Fruit fly (Drosophila melanogaster) S2 (cell line): ENCODE data around the gene Yif1.

ENCODE experiments used
- CG8478 ChIP-seq: fragments of >200 bp; optimal IDR thresholded peaks from 2 replicates; lab custom pipeline; 2018
- CTCF ChIP-seq, 2 experiments: fragments of >200 bp; optimal IDR thresholded peaks; 2 replicates each; lab custom pipeline; 2018

DNA sequence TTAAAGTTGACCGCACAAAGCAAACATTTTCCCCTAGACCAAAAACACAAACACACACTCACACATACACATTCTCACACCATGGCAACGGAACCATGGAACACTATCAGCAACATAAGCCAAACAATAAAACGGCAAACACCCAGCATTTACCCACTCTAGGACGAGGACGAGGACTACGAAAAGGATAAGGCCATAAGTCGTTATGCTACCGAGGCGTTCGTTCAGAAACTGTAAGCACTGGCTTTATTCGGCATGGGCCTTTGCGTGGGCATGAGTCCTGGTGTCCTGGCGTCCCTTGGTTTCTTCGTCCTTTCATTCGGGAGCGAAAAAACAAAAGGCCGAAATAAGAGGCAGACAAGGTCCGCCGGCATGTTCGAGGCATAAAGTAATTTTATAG is 47.4 kb upstream of the Yif1 start:
- TF ChIP-seq CG8478 (lab: Kevin White, UChicago) = no peak
- TF ChIP-seq CTCF (optimal IDR thresholded peaks at IDR 0.05; lab: Kevin White, UChicago) = no peak
